Worm (Caenorhabditis elegans) whole organism, late embryonic: ENCODE results near the gene C25E10.12.

Source experiments
- F13H6.1 ChIP-seq: sonication (generic microtip); optimal IDR thresholded peaks from 2 replicates; lab custom pipeline; 2016; ENCODE audit warnings: missing genetic modification characterization, missing compliant biosample characterization
- K02D7.2 ChIP-seq: sonication (generic microtip); optimal IDR thresholded peaks from 2 replicates; lab custom pipeline; 2017; ENCODE audit warnings: mild to moderate bottlenecking, missing genetic modification characterization, missing compliant biosample characterization
- T23F11.4 ChIP-seq: fragments of 200-800 bp; sonication (Bioruptor generic); optimal IDR thresholded peaks from 2 replicates; lab custom pipeline; 2018; ENCODE audit warnings: mild to moderate bottlenecking, missing genetic modification characterization, missing compliant biosample characterization
- Y22D7AL.16 ChIP-seq: sonication (generic microtip); optimal IDR thresholded peaks from 2 replicates; lab custom pipeline; 2016; ENCODE audit warnings: missing genetic modification characterization, missing compliant biosample characterization
- ahr-1 ChIP-seq: sonication (generic microtip); optimal IDR thresholded peaks from 2 replicates; lab custom pipeline; 2016; ENCODE audit warnings: missing genetic modification characterization, missing compliant biosample characterization
- ama-1 ChIP-seq: fragments of 150-350 bp; optimal IDR thresholded peaks from 2 replicates; lab custom pipeline; 2014
- ceh-18 ChIP-seq: sonication (generic microtip); optimal IDR thresholded peaks from 2 replicates; lab custom pipeline; 2016; ENCODE audit warnings: missing genetic modification characterization, missing compliant biosample characterization
- ceh-19 ChIP-seq: fragments of 200-800 bp; sonication (Bioruptor generic); optimal IDR thresholded peaks from 2 replicates; lab custom pipeline; 2018; ENCODE audit warnings: mild to moderate bottlenecking, missing genetic modification characterization, missing compliant biosample characterization
- ceh-24 ChIP-seq: sonication (generic microtip); optimal IDR thresholded peaks from 2 replicates; lab custom pipeline; 2016; ENCODE audit warnings: mild to moderate bottlenecking, missing genetic modification characterization, missing compliant biosample characterization
- ceh-31 ChIP-seq: sonication (generic microtip); optimal IDR thresholded peaks from 2 replicates; lab custom pipeline; 2016; ENCODE audit warnings: missing genetic modification characterization, missing compliant biosample characterization
- ceh-34 ChIP-seq: sonication (generic microtip); optimal IDR thresholded peaks from 2 replicates; lab custom pipeline; 2016; ENCODE audit warnings: mild to moderate bottlenecking, missing genetic modification characterization, missing compliant biosample characterization
- ceh-45 ChIP-seq: fragments of 200-800 bp; sonication (Bioruptor generic); IDR thresholded peaks from 2 replicates; pipeline ENCODE4 v1.3.6; 2022; ENCODE audit warnings: missing genetic modification reagents, missing genetic modification characterization, missing compliant biosample characterization
- ceh-6 ChIP-seq: fragments of 200-800 bp; sonication (Bioruptor generic); optimal IDR thresholded peaks from 2 replicates; lab custom pipeline; 2018; ENCODE audit warnings: mild to moderate bottlenecking, missing genetic modification characterization, missing compliant biosample characterization
- dve-1 ChIP-seq: sonication (generic microtip); optimal IDR thresholded peaks from 2 replicates; lab custom pipeline; 2017; ENCODE audit warnings: antibody characterized with exemption, mild to moderate bottlenecking, missing genetic modification characterization, missing compliant biosample characterization
- elt-4 ChIP-seq: sonication (generic microtip); optimal IDR thresholded peaks from 2 replicates; lab custom pipeline; 2016; ENCODE audit warnings: missing genetic modification characterization, missing compliant biosample characterization
- fkh-10 ChIP-seq: fragments of 150-350 bp; optimal IDR thresholded peaks from 2 replicates; lab custom pipeline; 2014; ENCODE audit warnings: missing biosample characterization, missing genetic modification reagents, missing genetic modification characterization
- fkh-6 ChIP-seq: sonication (generic microtip); optimal IDR thresholded peaks from 2 replicates; lab custom pipeline; 2016; ENCODE audit warnings: missing genetic modification characterization, missing compliant biosample characterization
- hlh-6 ChIP-seq: sonication (generic microtip); optimal IDR thresholded peaks from 2 replicates; lab custom pipeline; 2016; ENCODE audit warnings: missing genotype, missing genetic modification characterization, missing compliant biosample characterization
- lin-11 ChIP-seq: fragments of 200-800 bp; sonication (Bioruptor generic); optimal IDR thresholded peaks from 2 replicates; lab custom pipeline; 2018; ENCODE audit warnings: mild to moderate bottlenecking, missing genetic modification characterization, missing compliant biosample characterization
- madf-2 ChIP-seq: sonication (generic microtip); optimal IDR thresholded peaks from 2 replicates; lab custom pipeline; 2017; ENCODE audit warnings: missing genetic modification characterization, missing compliant biosample characterization
- mec-3 ChIP-seq: sonication (generic microtip); optimal IDR thresholded peaks from 2 replicates; lab custom pipeline; 2016; ENCODE audit warnings: borderline replicate concordance, missing genetic modification characterization, missing compliant biosample characterization
- nhr-11 ChIP-seq: fragments of 150-350 bp; optimal IDR thresholded peaks from 2 replicates; lab custom pipeline; 2014; ENCODE audit warnings: missing biosample characterization, missing genetic modification characterization
- nhr-232 ChIP-seq: sonication (generic microtip); optimal IDR thresholded peaks from 2 replicates; lab custom pipeline; 2016; ENCODE audit warnings: missing genetic modification characterization, missing compliant biosample characterization
- npax-4 ChIP-seq: sonication (generic microtip); optimal IDR thresholded peaks from 2 replicates; lab custom pipeline; 2016; ENCODE audit warnings: missing genetic modification characterization, missing compliant biosample characterization
- pag-3 ChIP-seq: sonication (generic microtip); optimal IDR thresholded peaks from 2 replicates; lab custom pipeline; 2016; ENCODE audit warnings: missing compliant biosample characterization, missing genetic modification characterization, borderline replicate concordance
- pqm-1 ChIP-seq: sonication (generic microtip); optimal IDR thresholded peaks from 2 replicates; lab custom pipeline; 2016; ENCODE audit warnings: missing genetic modification characterization, missing compliant biosample characterization
- pros-1 ChIP-seq: fragments of 150-350 bp; optimal IDR thresholded peaks from 2 replicates; lab custom pipeline; 2014; ENCODE audit warnings: missing biosample characterization, missing genetic modification reagents, missing genetic modification characterization
- sdc-2 ChIP-seq: sonication (generic microtip); optimal IDR thresholded peaks from 2 replicates; lab custom pipeline; 2016; ENCODE audit warnings: missing genotype, missing genetic modification characterization, missing compliant biosample characterization
- tbx-7 ChIP-seq: sonication (generic microtip); optimal IDR thresholded peaks from 2 replicates; lab custom pipeline; 2016; ENCODE audit warnings: missing genotype, missing genetic modification characterization, missing compliant biosample characterization
- ttx-3 ChIP-seq: sonication (generic microtip); optimal IDR thresholded peaks from 2 replicates; lab custom pipeline; 2016; ENCODE audit warnings: missing genetic modification reagents, missing genetic modification characterization, missing compliant biosample characterization
- unc-3 ChIP-seq, 2 experiments: fragments of 200-800 bp in 1 of 2; sonication (Bioruptor generic) in 1 of 2; sonication (generic microtip) in 1 of 2; conservative IDR thresholded peaks in 1 of 2; optimal IDR thresholded peaks in 1 of 2; 2 replicates each; pipeline versions ENCODE4 v1.3.6 to Lab custom; 2016 to 2022; ENCODE audit warnings: missing compliant biosample characterization in 2 of 2, missing genetic modification characterization in 2 of 2, missing genetic modification reagents in 1 of 2
- unc-42 ChIP-seq: sonication (generic microtip); optimal IDR thresholded peaks from 2 replicates; lab custom pipeline; 2016; ENCODE audit warnings: missing genotype, missing genetic modification characterization, missing compliant biosample characterization
- zip-5 ChIP-seq: sonication (generic microtip); optimal IDR thresholded peaks from 2 replicates; lab custom pipeline; 2016; ENCODE audit warnings: missing genetic modification characterization, missing compliant biosample characterization

C25E10.12 gene

ce11 chrV:9062341-9062740, at the start of gene C25E10.12:
TSS of gene C25E10.12 (minus strand) at chrV:9062441.
- TF ChIP-seq madf-2 (tag; lab: Kevin White, UChicago) = no peak
- no peak for TF ChIP-seq fkh-10 (GFP tag; lab: Kevin White, UChicago)
- TF ChIP-seq ahr-1 (tag; lab: Kevin White, UChicago) = no peak
- no peak for TF ChIP-seq lin-11 (tag; lab: Kevin White, UChicago)
- TF ChIP-seq unc-42 (tag; lab: Kevin White, UChicago) = no peak
- no peak for TF ChIP-seq pag-3 (tag; lab: Kevin White, UChicago)
- no peak for TF ChIP-seq pqm-1 (tag; lab: Kevin White, UChicago)
- no peak for TF ChIP-seq ceh-34
- no peak for TF ChIP-seq fkh-6 (tag; lab: Kevin White, UChicago)
- no peak for TF ChIP-seq ama-1
- TF ChIP-seq ceh-31 (tag; lab: Kevin White, UChicago) = no peak
- TF ChIP-seq K02D7.2 (tag; lab: Kevin White, UChicago) = no peak
- no peak for TF ChIP-seq ceh-45 (GFP tag; lab: Robert Waterston, UW)
- TF ChIP-seq, all 69 proteins: peak for 0

DNA sequence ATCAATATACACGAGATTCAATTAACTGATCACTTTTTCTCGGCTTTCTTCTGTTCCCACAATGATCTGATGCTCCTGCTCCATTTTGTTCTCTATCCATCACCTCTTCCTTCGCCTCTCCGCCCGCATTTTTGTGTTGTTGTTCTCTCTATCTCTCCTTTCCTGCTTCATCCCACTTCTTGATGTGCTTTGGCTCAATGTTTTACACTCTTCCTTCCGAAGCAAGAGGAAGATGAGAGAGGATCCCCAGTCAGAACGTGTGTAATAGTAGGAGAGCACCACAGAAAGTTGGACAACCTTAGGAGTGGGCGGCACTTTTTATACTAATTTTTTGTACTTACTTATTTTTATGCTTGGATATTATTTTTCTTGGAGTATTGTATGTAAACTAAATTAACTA, 49.7 kb upstream of the C25E10.12 start:
- TF ChIP-seq ceh-18 (tag; lab: Kevin White, UChicago) = peak; percentile 47
- TF ChIP-seq mec-3 = no peak
- no peak for TF ChIP-seq tbx-7
- TF ChIP-seq Y22D7AL.16 (tag; lab: Kevin White, UChicago) = no peak
- no peak for TF ChIP-seq npax-4 (tag; lab: Kevin White, UChicago)
- no peak for TF ChIP-seq pqm-1 (tag; lab: Kevin White, UChicago)
- TF ChIP-seq madf-2 (tag; lab: Kevin White, UChicago) = no peak
- TF ChIP-seq, all 69 proteins: peak for 1

DNA sequence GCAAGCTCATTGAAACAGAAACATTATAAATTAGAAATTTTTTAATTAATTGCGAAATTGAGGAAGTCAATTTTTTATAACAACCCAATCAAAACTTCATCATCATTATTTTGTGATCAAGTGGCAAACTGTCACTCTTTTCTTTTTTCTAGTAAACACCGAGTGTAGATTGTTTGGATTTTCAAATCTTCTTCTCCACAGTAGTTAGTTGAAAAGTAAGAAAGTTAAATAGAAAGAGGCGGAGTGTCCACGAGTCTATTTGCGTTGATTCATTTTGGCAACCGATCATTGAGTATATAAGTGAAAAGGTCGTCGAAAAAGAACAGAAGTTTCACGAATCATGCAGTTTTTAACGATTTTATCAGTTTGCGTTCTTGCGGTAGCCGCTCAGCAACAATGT, 47.0 kb upstream of the C25E10.12 start, which contains the start of gene pqn-31:
pqn-31 (plus strand) TSS at position 301 of the 400 bp plus-strand sequence.
- TF ChIP-seq ceh-6 (GFP tag; lab: Kevin White, UChicago) = no peak
- no peak for TF ChIP-seq pros-1
- no peak for TF ChIP-seq sdc-2
- no peak for TF ChIP-seq ahr-1 (tag; lab: Kevin White, UChicago)
- no peak for TF ChIP-seq ceh-24 (tag; lab: Kevin White, UChicago)
- no peak for TF ChIP-seq elt-4 (tag; lab: Kevin White, UChicago)

DNA sequence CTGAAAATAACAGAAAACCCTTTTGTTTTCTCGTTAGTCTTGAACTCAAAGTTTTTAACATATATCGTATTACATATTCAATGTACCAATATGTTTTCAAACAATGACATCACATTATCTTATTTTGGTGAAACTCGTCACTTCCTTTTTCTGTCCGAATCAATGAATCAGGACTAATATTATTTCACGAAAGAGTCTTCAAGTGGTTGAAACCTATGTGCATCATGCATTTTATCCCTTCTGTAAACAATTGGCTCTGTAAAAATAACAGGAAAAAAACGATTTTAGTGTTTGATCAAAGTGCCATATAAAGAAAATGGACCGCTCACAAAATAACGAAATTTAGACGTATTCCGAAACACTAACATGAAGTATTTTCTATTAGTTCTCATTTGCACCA, 46.0 kb upstream of the C25E10.12 start, which contains the start of gene F21C10.18:
F21C10.18 (plus strand) TSS at position 301 of the 400 bp plus-strand sequence.
- no peak for TF ChIP-seq nhr-11 (tag; lab: Kevin White, UChicago)
- TF ChIP-seq dve-1 (tag; lab: Kevin White, UChicago) = no peak
- TF ChIP-seq zip-5 (tag; lab: Kevin White, UChicago) = no peak
- TF ChIP-seq pros-1 = no peak
- TF ChIP-seq nhr-232 = no peak
- TF ChIP-seq T23F11.4 (GFP tag; lab: Kevin White, UChicago) = no peak
- no peak for TF ChIP-seq hlh-6

- TF ChIP-seq sdc-2 (no peak), ttx-3 (tag; lab: Kevin White, UChicago) (no peak), ceh-19 (GFP tag; lab: Kevin White, UChicago) (no peak), npax-4 (tag; lab: Kevin White, UChicago) (no peak), tbx-7 (no peak), unc-3 (GFP tag; conservative IDR thresholded peaks at IDR 0.05; lab: Robert Waterston, UW) (no peak), unc-3 (tag; optimal IDR thresholded peaks at IDR 0.05; lab: Kevin White, UChicago) (no peak), pros-1 (no peak), pqm-1 (tag; lab: Kevin White, UChicago) (no peak), dve-1 (tag; lab: Kevin White, UChicago) (no peak), F13H6.1 (tag; lab: Kevin White, UChicago) (no peak)
These were observed 38.8 kb upstream of the C25E10.12 start, which contains the start of gene frpr-6 for ce11 chrV:9101062-9101461. TSS of gene frpr-6 (minus strand) at chrV:9101162.
